Fruit fly (Drosophila melanogaster) whole organism, embryonic: ENCODE data around the gene SCAR.

Experiments used
- CG10654 ChIP-seq: fragments of 200-800 bp; sonication (Bioruptor generic); optimal IDR thresholded peaks from 2 replicates; lab custom pipeline; 2016; ENCODE audit warnings: missing biosample characterization, missing genetic modification characterization
- CG12391 ChIP-seq: fragments of 200-800 bp; sonication (Bioruptor generic); optimal IDR thresholded peaks from 3 replicates; lab custom pipeline; 2018; ENCODE audit warnings: missing biosample characterization, mild to moderate bottlenecking, missing genetic modification characterization, moderate library complexity
- CG13624 ChIP-seq: fragments of 200-800 bp; sonication (Bioruptor generic); optimal IDR thresholded peaks from 2 replicates; lab custom pipeline; 2016; ENCODE audit warnings: missing biosample characterization, missing genetic modification characterization
- CG14441 ChIP-seq: fragments of 200-800 bp; sonication (Bioruptor generic); IDR thresholded peaks from 2 replicates; pipeline ENCODE4 v1.3.6; 2022; ENCODE audit warnings: missing biosample characterization, missing genetic modification characterization
- CG18011 ChIP-seq: fragments of 200-800 bp; sonication (Bioruptor generic); optimal IDR thresholded peaks from 2 replicates; lab custom pipeline; 2017; ENCODE audit warnings: missing biosample characterization, missing genetic modification characterization, mild to moderate bottlenecking, moderate library complexity, missing genotype
- CG18764 ChIP-seq: fragments of 200-800 bp; sonication (Bioruptor generic); optimal IDR thresholded peaks from 3 replicates; lab custom pipeline; 2016; ENCODE audit warnings: missing biosample characterization, missing genetic modification characterization
- CG4404 ChIP-seq: fragments of 200-800 bp; sonication (Bioruptor generic); IDR thresholded peaks from 2 replicates; pipeline ENCODE4 v1.3.6; 2022; ENCODE audit warnings: missing biosample characterization, missing genetic modification characterization
- CG4707 ChIP-seq: fragments of 200-800 bp; sonication (Bioruptor generic); optimal IDR thresholded peaks from 2 replicates; lab custom pipeline; 2018; ENCODE audit warnings: missing biosample characterization, mild to moderate bottlenecking, missing genetic modification characterization, moderate library complexity
- CG5180 ChIP-seq: fragments of 200-800 bp; sonication (Bioruptor generic); optimal IDR thresholded peaks from 3 replicates; lab custom pipeline; 2017; ENCODE audit warnings: missing biosample characterization, missing genetic modification characterization, mild to moderate bottlenecking, moderate library complexity, missing genetic modification reagents
- CG6654 ChIP-seq: fragments of 200-800 bp; sonication (Bioruptor generic); optimal IDR thresholded peaks from 2 replicates; lab custom pipeline; 2017; ENCODE audit warnings: missing biosample characterization, mild to moderate bottlenecking, missing genetic modification characterization
- CG7987 ChIP-seq: fragments of 200-800 bp; sonication (Bioruptor generic); optimal IDR thresholded peaks from 2 replicates; lab custom pipeline; 2018; ENCODE audit warnings: missing biosample characterization, mild to moderate bottlenecking, missing genetic modification characterization, moderate library complexity
- CG9797 ChIP-seq: fragments of 200-800 bp; sonication (Bioruptor generic); optimal IDR thresholded peaks from 3 replicates; lab custom pipeline; 2018; ENCODE audit warnings: missing biosample characterization, mild to moderate bottlenecking, missing genetic modification characterization
- HLH4C ChIP-seq: fragments of 200-800 bp; sonication (Bioruptor generic); IDR thresholded peaks from 3 replicates; pipeline ENCODE4 v1.3.6; 2022; ENCODE audit warnings: missing biosample characterization, missing genetic modification characterization; ENCODE audit not compliant: partially characterized antibody
- Hr39 ChIP-seq: fragments of >200 bp; optimal IDR thresholded peaks from 2 replicates; lab custom pipeline; 2017
- Lhr ChIP-seq: fragments of 200-800 bp; sonication (Bioruptor generic); optimal IDR thresholded peaks from 3 replicates; lab custom pipeline; 2017; ENCODE audit warnings: mild to moderate bottlenecking, missing biosample characterization, missing genetic modification reagents, missing genetic modification characterization
- Opbp ChIP-seq: fragments of 200-800 bp; sonication (Bioruptor generic); IDR thresholded peaks from 3 replicates; pipeline ENCODE4 v1.3.6; 2022; ENCODE audit warnings: missing biosample characterization, missing genetic modification characterization; ENCODE audit not compliant: partially characterized antibody
- Rx ChIP-seq: fragments of 200-800 bp; sonication (Bioruptor generic); IDR thresholded peaks from 2 replicates; pipeline ENCODE4 v1.3.6; 2022; ENCODE audit warnings: missing biosample characterization, missing genetic modification characterization
- bsh ChIP-seq, 2 experiments: fragments of 200-800 bp; sonication (Bioruptor generic); optimal IDR thresholded peaks; 2 replicates each; lab custom pipeline; 2017 to 2018; ENCODE audit warnings: mild to moderate bottlenecking in 2 of 2, missing biosample characterization in 2 of 2, missing genetic modification characterization in 2 of 2, moderate library complexity in 1 of 2
- chm ChIP-seq: fragments of 200-800 bp; sonication (Bioruptor generic); IDR thresholded peaks from 2 replicates; pipeline ENCODE4 v1.3.6; 2022; ENCODE audit warnings: missing biosample characterization, missing genetic modification characterization
- eyg ChIP-seq: fragments of 200-800 bp; sonication (Bioruptor generic); optimal IDR thresholded peaks from 3 replicates; lab custom pipeline; 2016; ENCODE audit warnings: missing biosample characterization, missing genetic modification characterization
- grau ChIP-seq: fragments of 200-800 bp; optimal IDR thresholded peaks from 3 replicates; lab custom pipeline; 2019; ENCODE audit warnings: missing biosample characterization, mild to moderate bottlenecking, missing genetic modification characterization, moderate library complexity
- nerfin-2 ChIP-seq: fragments of 200-800 bp; sonication (Bioruptor generic); IDR thresholded peaks from 2 replicates; pipeline ENCODE4 v1.3.6; 2022; ENCODE audit warnings: missing biosample characterization, missing genetic modification characterization; ENCODE audit not compliant: partially characterized antibody
- nom ChIP-seq: fragments of 200-800 bp; sonication (Bioruptor generic); optimal IDR thresholded peaks from 2 replicates; lab custom pipeline; 2017; ENCODE audit warnings: missing biosample characterization, missing genetic modification characterization, mild to moderate bottlenecking, moderate library complexity, missing genetic modification reagents
- oc ChIP-seq: fragments of 200-800 bp; sonication (Bioruptor generic); optimal IDR thresholded peaks from 2 replicates; lab custom pipeline; 2018; ENCODE audit warnings: missing biosample characterization, mild to moderate bottlenecking, missing genetic modification characterization, moderate library complexity
- odd ChIP-seq: fragments of 200-800 bp; sonication (Bioruptor generic); optimal IDR thresholded peaks from 2 replicates; lab custom pipeline; 2017; ENCODE audit warnings: missing biosample characterization, mild to moderate bottlenecking, missing genetic modification characterization
- repo ChIP-seq: fragments of 200-800 bp; sonication (Bioruptor generic); optimal IDR thresholded peaks from 2 replicates; lab custom pipeline; 2016; ENCODE audit warnings: missing biosample characterization, missing genetic modification characterization
- sima ChIP-seq: fragments of 200-800 bp; sonication (Bioruptor generic); optimal IDR thresholded peaks from 2 replicates; lab custom pipeline; 2016; ENCODE audit warnings: missing biosample characterization, missing genetic modification characterization

The SCAR gene

dm6 chr2L:11023875-11024274 lies 47.3 kb downstream of the SCAR start:
- no peak for TF ChIP-seq CG14441 (GFP tag; lab: Robert Waterston, UW)
- no peak for TF ChIP-seq nerfin-2 (GFP tag; lab: Robert Waterston, UW)
- no peak for TF ChIP-seq CG9797
- TF ChIP-seq CG18011 (GFP tag; lab: Kevin White, UChicago): no peak
- no peak for TF ChIP-seq CG18764 (GFP tag; lab: Kevin White, UChicago)
- no peak for TF ChIP-seq repo (GFP tag; lab: Kevin White, UChicago)
- no peak for TF ChIP-seq Lhr (GFP tag; lab: Kevin White, UChicago)
- TF ChIP-seq CG6654: no peak
- no peak for TF ChIP-seq grau (tag; lab: Kevin White, UChicago)
- TF ChIP-seq Rx: no peak
- TF ChIP-seq CG10654 (GFP tag; lab: Kevin White, UChicago): no peak
- no peak for TF ChIP-seq chm
- no peak for TF ChIP-seq CG12391 (tag; lab: Kevin White, UChicago)
- TF ChIP-seq eyg (GFP tag; lab: Kevin White, UChicago): no peak
- no peak for TF ChIP-seq CG7987
- TF ChIP-seq Hr39: no peak
- no peak for TF ChIP-seq Opbp

- TF ChIP-seq CG4707 (GFP tag; lab: Kevin White, UChicago) (no peak), bsh (GFP tag; optimal IDR thresholded peaks at IDR 0.05; lab: Kevin White, UChicago) (peak in 1 of 2 experiments; percentile 28), nom (GFP tag; lab: Kevin White, UChicago) (peak; percentile 26)
- TF ChIP-seq, all 482 proteins: peak for 2
Observed at dm6 chr2L:11027213-11027612, 50.6 kb downstream of the SCAR start.

- TF ChIP-seq CG4404 (GFP tag; lab: Robert Waterston, UW) (no peak), CG5180 (peak; percentile 75), CG13624 (GFP tag; lab: Kevin White, UChicago) (no peak), sima (GFP tag; lab: Kevin White, UChicago) (no peak), HLH4C (GFP tag; lab: Robert Waterston, UW) (no peak), odd (GFP tag; lab: Kevin White, UChicago) (no peak), oc (tag; lab: Kevin White, UChicago) (peak; percentile 51)
Observed at dm6 chr2L:11027825-11028496, 51.4 kb downstream of the SCAR start.
